Worm (Caenorhabditis elegans): ENCODE measurements around the gene F18E3.10.

- no peak for TF ChIP-seq ama-1 (optimal IDR thresholded peaks at IDR 0.05)
- TF ChIP-seq tbx-11 (GFP tag; IDR thresholded peaks at IDR 0.05) = no peak
- TF ChIP-seq ceh-36 (tag; optimal IDR thresholded peaks at IDR 0.05) = no peak
- TF ChIP-seq ets-7 (tag; optimal IDR thresholded peaks at IDR 0.05) = no peak
- no peak for TF ChIP-seq ceh-13 (GFP tag; optimal IDR thresholded peaks at IDR 0.05)
Observed at ce11 chrV:7426594-7426993, 2.4 kb upstream of the F18E3.10 start, which contains the start of gene srw-68.

Measured in whole organism, early embryonic.